Fruit fly (Drosophila melanogaster): ENCODE measurements around the gene CG42717.

CG42717 gene

DNA sequence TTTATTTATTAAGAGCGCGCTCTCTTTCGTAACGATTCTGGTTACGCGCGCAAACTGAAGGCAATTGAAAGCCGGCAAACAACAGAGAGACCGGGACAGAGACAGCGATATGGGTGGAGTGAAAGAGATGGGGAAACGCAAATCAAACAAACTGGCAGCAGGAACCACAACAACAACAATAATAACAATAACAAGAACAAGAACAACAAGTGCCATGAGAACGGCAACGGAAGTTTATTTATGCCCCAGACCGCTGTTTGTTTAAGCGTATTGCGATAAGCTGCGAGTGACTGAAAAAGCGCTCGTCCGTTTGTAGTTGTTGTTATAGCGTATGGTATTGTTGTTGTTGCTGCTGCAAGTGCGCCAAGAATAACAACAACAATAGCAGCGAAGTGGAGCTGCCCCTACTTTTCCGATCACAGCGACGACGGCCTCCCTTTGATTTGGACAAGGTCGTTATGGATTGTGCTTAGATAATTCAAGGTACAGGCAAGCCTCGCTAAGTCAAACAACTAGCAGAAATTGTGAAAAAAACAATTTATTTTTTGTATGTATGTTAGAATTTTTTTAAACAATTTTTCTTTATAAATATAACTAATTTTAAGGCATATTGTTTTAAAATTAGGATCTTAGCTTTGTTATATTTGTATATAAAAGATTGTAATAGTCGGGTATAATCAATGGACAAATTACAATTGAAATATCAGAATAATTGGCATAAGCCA is 6.8 kb downstream of the CG42717 start (continued):
- TF ChIP-seq CG6654 (GFP tag; optimal IDR thresholded peaks at IDR 0.05) (no peak), fd102C (GFP tag; optimal IDR thresholded peaks at IDR 0.05) (peak; percentile 33), unpg (GFP tag; optimal IDR thresholded peaks at IDR 0.05) (peak; percentile 45), CG30403 (GFP tag; optimal IDR thresholded peaks at IDR 0.05) (peak; percentile 20), CG9609 (GFP tag; optimal IDR thresholded peaks at IDR 0.05) (peak; percentile 44), CG12219 (GFP tag; optimal IDR thresholded peaks at IDR 0.05) (peak; percentile 66), gt (GFP tag; IDR thresholded peaks at IDR 0.05) (no peak), sqz (GFP tag; optimal IDR thresholded peaks at IDR 0.05) (peak; percentile 80), Sry-δ (GFP tag; optimal IDR thresholded peaks at IDR 0.05) (peak; percentile 12), disco-r (GFP tag; optimal IDR thresholded peaks at IDR 0.05) (peak; percentile 27), CG2712 (tag; optimal IDR thresholded peaks at IDR 0.05) (peak; percentile 53), vvl (GFP tag; IDR thresholded peaks at IDR 0.05) (peak; percentile 74), hbn (GFP tag; IDR thresholded peaks at IDR 0.05; ENCODE audit: partially characterized antibody) (no peak), CG11504 (tag; optimal IDR thresholded peaks at IDR 0.05) (peak; percentile 40), NK7.1 (GFP tag; optimal IDR thresholded peaks at IDR 0.05) (peak; percentile 70), nerfin-1 (tag; optimal IDR thresholded peaks at IDR 0.05) (peak; percentile 47), CG6765 (GFP tag; optimal IDR thresholded peaks at IDR 0.05) (peak; percentile 31), CG10565 (GFP tag; optimal IDR thresholded peaks at IDR 0.05) (peak; percentile 5), CG10147 (GFP tag; optimal IDR thresholded peaks at IDR 0.05) (no peak), Ets97D (GFP tag; optimal IDR thresholded peaks at IDR 0.05) (no peak), crol (GFP tag; IDR thresholded peaks at IDR 0.05) (peak; percentile 45; the same call in 1 of the 2 replicates), rib (GFP tag; IDR thresholded peaks at IDR 0.05) (peak; percentile 67), Spps (tag; optimal IDR thresholded peaks at IDR 0.05) (peak; percentile 72), CG10959 (GFP tag; IDR thresholded peaks at IDR 0.05) (peak; percentile 27; the same call in 1 of the 2 replicates), Hr51 (GFP tag; optimal IDR thresholded peaks at IDR 0.05) (peak; percentile 33 to 68), lov (optimal IDR thresholded peaks at IDR 0.05) (no peak), lov (GFP tag; IDR thresholded peaks at IDR 0.05) (peak; percentile 87), tup (GFP tag; optimal IDR thresholded peaks at IDR 0.05) (peak; percentile 20), CG10267 (tag; optimal IDR thresholded peaks at IDR 0.05) (no peak), Eip74EF (GFP tag; optimal IDR thresholded peaks at IDR 0.05) (peak in 1 of 2 experiments; percentile 67), sens (GFP tag) (peak; percentile 94), fd3F (GFP tag; optimal IDR thresholded peaks at IDR 0.05) (peak; percentile 25), bsh (GFP tag; optimal IDR thresholded peaks at IDR 0.05) (peak in 1 of 2 experiments; percentile 77), Adf1 (GFP tag; IDR thresholded peaks at IDR 0.05) (peak; percentile 57; the same call in 1 of the 2 replicates), caup (GFP tag; optimal IDR thresholded peaks at IDR 0.05; ENCODE audit: severe bottlenecking) (peak; percentile 78), D19B (GFP tag; optimal IDR thresholded peaks at IDR 0.05) (no peak), CG34376 (GFP tag; optimal IDR thresholded peaks at IDR 0.05) (peak; percentile 64), az2 (GFP tag; optimal IDR thresholded peaks at IDR 0.05) (peak; percentile 27), CG1603 (tag; optimal IDR thresholded peaks at IDR 0.05) (peak; percentile 77), CG13894 (tag; optimal IDR thresholded peaks at IDR 0.05) (no peak), CG10274 (GFP tag; optimal IDR thresholded peaks at IDR 0.05) (peak; percentile 4), vnd (GFP tag; IDR thresholded peaks at IDR 0.05; ENCODE audit: partially characterized antibody) (no peak), kay (GFP tag; optimal IDR thresholded peaks at IDR 0.05) (peak; percentile 30), pita (GFP tag; optimal IDR thresholded peaks at IDR 0.05) (no peak), bbx (GFP tag; IDR thresholded peaks at IDR 0.05; ENCODE audit: partially characterized antibody) (no peak), CTCF (GFP tag; optimal IDR thresholded peaks at IDR 0.05) (no peak), prd (optimal IDR thresholded peaks at IDR 0.05) (no peak), prd (GFP tag; IDR thresholded peaks at IDR 0.05) (peak; percentile 27; the same call in 2 of the 3 replicates), p53 (GFP tag; optimal IDR thresholded peaks at IDR 0.05) (peak; percentile 27)

Measured in whole organism, embryonic.